Worm (Caenorhabditis elegans) whole organism, early embryonic: ENCODE data around the gene fbxa-64.

Source experiments
- B0310.2 ChIP-seq: sonication (generic microtip); optimal IDR thresholded peaks from 2 replicates; lab custom pipeline; 2016; ENCODE audit warnings: mild to moderate bottlenecking, missing genetic modification characterization, missing compliant biosample characterization
- F13C5.2 ChIP-seq: sonication (generic microtip); optimal IDR thresholded peaks from 2 replicates; lab custom pipeline; 2017; ENCODE audit warnings: mild to moderate bottlenecking, missing genetic modification characterization, inconsistent platforms, missing compliant biosample characterization
- aly-1 ChIP-seq: sonication (generic microtip); optimal IDR thresholded peaks from 2 replicates; lab custom pipeline; 2016; ENCODE audit warnings: missing genetic modification characterization, missing compliant biosample characterization
- ama-1 ChIP-seq: fragments of 150-350 bp; optimal IDR thresholded peaks from 2 replicates; lab custom pipeline; 2014
- ceh-13 ChIP-seq: fragments of 200-800 bp; sonication (Bioruptor generic); optimal IDR thresholded peaks from 2 replicates; lab custom pipeline; 2018; ENCODE audit warnings: mild to moderate bottlenecking, missing genetic modification characterization, missing compliant biosample characterization
- ceh-36 ChIP-seq: sonication (generic microtip); optimal IDR thresholded peaks from 2 replicates; lab custom pipeline; 2016; ENCODE audit warnings: missing genetic modification characterization, inconsistent platforms, missing compliant biosample characterization
- ets-7 ChIP-seq: sonication (generic microtip); optimal IDR thresholded peaks from 2 replicates; lab custom pipeline; 2016; ENCODE audit warnings: missing genotype, missing genetic modification characterization, missing compliant biosample characterization
- flt-1 ChIP-seq: fragments of 200-800 bp; sonication (Bioruptor generic); IDR thresholded peaks from 2 replicates; pipeline ENCODE4 v1.3.6; 2022; ENCODE audit warnings: missing genetic modification characterization, missing compliant biosample characterization
- hmbx-1 ChIP-seq: sonication (generic microtip); optimal IDR thresholded peaks from 2 replicates; lab custom pipeline; 2016; ENCODE audit warnings: mild to moderate bottlenecking, missing genetic modification characterization, missing compliant biosample characterization
- hmg-4 ChIP-seq: fragments of 200-800 bp; sonication (Bioruptor generic); optimal IDR thresholded peaks from 2 replicates; lab custom pipeline; 2018; ENCODE audit warnings: mild to moderate bottlenecking, missing genetic modification characterization, missing compliant biosample characterization
- hnd-1 ChIP-seq: sonication (generic microtip); optimal IDR thresholded peaks from 2 replicates; lab custom pipeline; 2016; ENCODE audit warnings: missing genetic modification characterization, missing compliant biosample characterization
- pes-1 ChIP-seq: fragments of 200-800 bp; sonication (Bioruptor generic); IDR thresholded peaks from 2 replicates; pipeline ENCODE4 v1.3.6; 2022; ENCODE audit warnings: missing genetic modification reagents, missing genetic modification characterization, missing compliant biosample characterization
- scrt-1 ChIP-seq: fragments of 200-800 bp; sonication (Bioruptor generic); IDR thresholded peaks from 2 replicates; pipeline ENCODE4 v1.3.6; 2022; ENCODE audit warnings: missing genetic modification characterization, missing compliant biosample characterization
- sea-1 ChIP-seq: fragments of 200-800 bp; sonication (Bioruptor generic); conservative IDR thresholded peaks from 2 replicates; pipeline ENCODE4 v1.3.6; 2022; ENCODE audit warnings: missing genetic modification characterization, missing compliant biosample characterization
- tbx-11 ChIP-seq: fragments of 200-800 bp; sonication (Bioruptor generic); IDR thresholded peaks from 2 replicates; pipeline ENCODE4 v1.3.6; 2022; ENCODE audit warnings: missing genetic modification characterization, missing compliant biosample characterization
- tbx-37 ChIP-seq: fragments of 200-800 bp; sonication (Bioruptor generic); conservative IDR thresholded peaks from 2 replicates; pipeline ENCODE4 v1.3.6; 2022; ENCODE audit warnings: missing genetic modification reagents, missing genetic modification characterization, missing compliant biosample characterization
- tra-4 ChIP-seq: sonication (generic microtip); optimal IDR thresholded peaks from 2 replicates; lab custom pipeline; 2017; ENCODE audit warnings: missing genetic modification characterization, missing compliant biosample characterization

The fbxa-64 gene

ce11 chrV:3275033-3275432 lies 2.9 kb downstream of the fbxa-64 start, which contains the start of gene T28A11.3:
Gene T28A11.3, plus strand, starts transcription at chrV:3275333.
- TF ChIP-seq tra-4 (tag; lab: Kevin White, UChicago) (no peak), hmbx-1 (tag; lab: Kevin White, UChicago) (no peak), ets-7 (no peak), ceh-13 (GFP tag; lab: Kevin White, UChicago) (no peak), hmg-4 (GFP tag; lab: Kevin White, UChicago) (no peak), B0310.2 (tag; lab: Kevin White, UChicago) (no peak), tbx-37 (GFP tag; lab: Robert Waterston, UW) (no peak), ceh-36 (tag; lab: Kevin White, UChicago) (no peak), scrt-1 (no peak), hnd-1 (tag; lab: Kevin White, UChicago) (no peak), flt-1 (no peak), sea-1 (no peak)

ce11 chrV:3273577-3274100 lies 4.3 kb downstream of the fbxa-64 start, which contains the start of gene T28A11.4:
Gene T28A11.4, plus strand, starts transcription at chrV:3274050.
- TF ChIP-seq tbx-11: no peak
- no peak for TF ChIP-seq ama-1 (lab: Kevin White, UChicago)
- TF ChIP-seq B0310.2 (tag; lab: Kevin White, UChicago): no peak
- no peak for TF ChIP-seq sea-1
- no peak for TF ChIP-seq tbx-37 (GFP tag; lab: Robert Waterston, UW)
- no peak for TF ChIP-seq tra-4 (tag; lab: Kevin White, UChicago)
- TF ChIP-seq hnd-1 (tag; lab: Kevin White, UChicago): no peak
- TF ChIP-seq scrt-1: no peak
- no peak for TF ChIP-seq pes-1 (GFP tag; lab: Robert Waterston, UW)

ce11 chrV:3273156-3273555 lies 4.8 kb downstream of the fbxa-64 start, which contains the start of gene T28A11.20:
Gene T28A11.20, minus strand, starts transcription at chrV:3273256.
- no peak for TF ChIP-seq pes-1 (GFP tag; lab: Robert Waterston, UW)
- no peak for TF ChIP-seq tbx-37 (GFP tag; lab: Robert Waterston, UW)
- no peak for TF ChIP-seq tra-4 (tag; lab: Kevin White, UChicago)
- TF ChIP-seq hmbx-1 (tag; lab: Kevin White, UChicago): no peak
- no peak for TF ChIP-seq hmg-4 (GFP tag; lab: Kevin White, UChicago)
- TF ChIP-seq tbx-11: no peak
- no peak for TF ChIP-seq B0310.2 (tag; lab: Kevin White, UChicago)

DNA sequence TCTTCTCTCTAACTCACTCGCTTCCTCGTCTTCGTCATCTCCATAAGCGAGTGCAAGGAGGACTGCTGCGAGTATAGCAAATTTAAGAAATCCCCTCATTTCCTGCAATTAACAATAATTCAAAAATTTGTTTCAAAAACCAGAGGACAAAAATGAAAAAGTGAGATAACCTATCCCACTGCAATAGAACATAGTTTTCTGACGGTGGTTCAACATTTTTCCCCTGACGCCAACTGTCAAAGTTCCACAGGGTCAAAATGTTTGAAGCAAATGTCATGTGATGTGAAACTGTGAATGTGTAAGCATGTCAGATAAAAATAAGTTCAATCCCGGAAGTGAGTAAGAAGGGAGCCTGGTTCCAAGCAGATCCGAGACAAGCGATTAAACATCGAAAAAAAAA lies 8.5 kb downstream of the fbxa-64 start, which contains the start of gene T28A11.19:
TSS of gene T28A11.19 (minus strand) at position 108 of the 400 bp plus-strand sequence.
- no peak for TF ChIP-seq ama-1 (lab: Kevin White, UChicago)
- no peak for TF ChIP-seq scrt-1
- no peak for TF ChIP-seq ets-7
- no peak for TF ChIP-seq aly-1 (tag; lab: Kevin White, UChicago)
- no peak for TF ChIP-seq tbx-11
- TF ChIP-seq ceh-13 (GFP tag; lab: Kevin White, UChicago): no peak
- no peak for TF ChIP-seq sea-1
- no peak for TF ChIP-seq F13C5.2 (tag; lab: Kevin White, UChicago)
- no peak for TF ChIP-seq tbx-37 (GFP tag; lab: Robert Waterston, UW)

DNA sequence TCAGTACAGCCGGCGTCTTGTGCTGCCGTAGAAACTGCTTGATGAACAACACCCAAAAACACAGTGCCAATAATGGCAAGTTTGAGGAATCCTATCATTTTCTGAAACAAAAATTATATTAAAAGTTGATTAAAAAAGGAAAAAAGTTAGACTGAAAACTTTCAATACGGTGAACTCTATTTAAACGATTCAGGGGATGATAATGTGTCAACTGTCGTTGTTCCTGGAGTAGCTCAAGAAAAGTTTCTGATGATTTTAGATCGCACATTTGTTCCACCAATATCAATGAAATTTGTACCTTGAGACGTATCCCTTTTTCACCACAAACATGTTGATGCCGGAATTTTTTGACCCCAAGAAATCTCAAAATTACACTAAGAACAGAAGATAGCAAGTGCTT lies 10.0 kb downstream of the fbxa-64 start, which contains the start of gene T28A11.18:
TSS of gene T28A11.18 (minus strand) at position 101 of the 400 bp plus-strand sequence.
- TF ChIP-seq ceh-13 (GFP tag; lab: Kevin White, UChicago): no peak

ce11 chrV:3266189-3266588 lies 11.8 kb downstream of the fbxa-64 start, which contains the start of gene T28A11.17:
Gene T28A11.17, minus strand, starts transcription at chrV:3266289.
- TF ChIP-seq aly-1 (tag; lab: Kevin White, UChicago): no peak
- TF ChIP-seq ama-1 (lab: Kevin White, UChicago): no peak
- TF ChIP-seq hmbx-1 (tag; lab: Kevin White, UChicago): no peak
- no peak for TF ChIP-seq ceh-36 (tag; lab: Kevin White, UChicago)
- no peak for TF ChIP-seq tbx-11
- no peak for TF ChIP-seq pes-1 (GFP tag; lab: Robert Waterston, UW)
- TF ChIP-seq tra-4 (tag; lab: Kevin White, UChicago): no peak
- no peak for TF ChIP-seq tbx-37 (GFP tag; lab: Robert Waterston, UW)
- no peak for TF ChIP-seq F13C5.2 (tag; lab: Kevin White, UChicago)
- TF ChIP-seq hmg-4 (GFP tag; lab: Kevin White, UChicago): no peak
- no peak for TF ChIP-seq ceh-13 (GFP tag; lab: Kevin White, UChicago)

ce11 chrV:3260075-3260474 lies 17.9 kb downstream of the fbxa-64 start, which contains the start of gene srbc-5:
Gene srbc-5, plus strand, starts transcription at chrV:3260375.
- no peak for TF ChIP-seq tra-4 (tag; lab: Kevin White, UChicago)
- no peak for TF ChIP-seq ets-7

ce11 chrV:3259168-3259622 lies 18.8 kb downstream of the fbxa-64 start, which contains the start of gene T28A11.16:
Gene T28A11.16, minus strand, starts transcription at chrV:3259218.
- TF ChIP-seq tbx-37 (GFP tag; lab: Robert Waterston, UW) (no peak), sea-1 (no peak), tra-4 (tag; lab: Kevin White, UChicago) (no peak), F13C5.2 (tag; lab: Kevin White, UChicago) (no peak), scrt-1 (no peak), hnd-1 (tag; lab: Kevin White, UChicago) (no peak), aly-1 (tag; lab: Kevin White, UChicago) (no peak), ets-7 (no peak), hmg-4 (GFP tag; lab: Kevin White, UChicago) (no peak), ceh-13 (GFP tag; lab: Kevin White, UChicago) (no peak), flt-1 (no peak), hmbx-1 (tag; lab: Kevin White, UChicago) (no peak), ceh-36 (tag; lab: Kevin White, UChicago) (no peak), ama-1 (lab: Kevin White, UChicago) (no peak), B0310.2 (tag; lab: Kevin White, UChicago) (no peak), tbx-11 (no peak)
